Worm (Caenorhabditis elegans) whole organism, midembryonic: Measurements from ENCODE around the gene F26F12.4.

ENCODE experiments used
- T22C8.4 ChIP-seq: fragments of 200-800 bp; sonication (Bioruptor generic); IDR thresholded peaks from 2 replicates; pipeline ENCODE4 v1.3.6; 2022; ENCODE audit warnings: missing genetic modification characterization, missing compliant biosample characterization
- cog-1 ChIP-seq: sonication (generic microtip); optimal IDR thresholded peaks from 2 replicates; lab custom pipeline; 2016; ENCODE audit warnings: missing genetic modification characterization, missing compliant biosample characterization
- flt-1 ChIP-seq: fragments of 200-800 bp; sonication (Bioruptor generic); IDR thresholded peaks from 2 replicates; pipeline ENCODE4 v1.3.6; 2022; ENCODE audit warnings: missing genetic modification characterization, missing compliant biosample characterization
- klf-2 ChIP-seq: fragments of 200-800 bp; sonication (Bioruptor generic); conservative IDR thresholded peaks from 2 replicates; pipeline ENCODE4 v1.3.6; 2022; ENCODE audit warnings: missing genetic modification reagents, missing genetic modification characterization, missing compliant biosample characterization
- med-1 ChIP-seq: sonication (generic microtip); optimal IDR thresholded peaks from 2 replicates; lab custom pipeline; 2017; ENCODE audit warnings: missing genetic modification characterization, mild to moderate bottlenecking, missing compliant biosample characterization, antibody characterized with exemption, missing genetic modification reagents; ENCODE audit not compliant: insufficient read depth
- ref-1 ChIP-seq: fragments of 200-800 bp; sonication (Bioruptor generic); conservative IDR thresholded peaks from 2 replicates; pipeline ENCODE4 v1.3.6; 2022; ENCODE audit warnings: missing genetic modification reagents, missing genetic modification characterization, missing compliant biosample characterization
- tab-1 ChIP-seq: fragments of 200-800 bp; sonication (Bioruptor generic); IDR thresholded peaks from 2 replicates; pipeline ENCODE4 v1.3.6; 2022; ENCODE audit warnings: missing genetic modification characterization, missing compliant biosample characterization
- ztf-23 ChIP-seq: fragments of 200-800 bp; sonication (Bioruptor generic); IDR thresholded peaks from 2 replicates; pipeline ENCODE4 v1.3.6; 2022; ENCODE audit warnings: missing genetic modification reagents, missing genetic modification characterization, missing compliant biosample characterization
- ztf-29 ChIP-seq: fragments of 200-800 bp; sonication (Bioruptor generic); IDR thresholded peaks from 2 replicates; pipeline ENCODE4 v1.3.6; 2022; ENCODE audit warnings: missing genetic modification reagents, missing genetic modification characterization, missing compliant biosample characterization

Gene F26F12.4

DNA sequence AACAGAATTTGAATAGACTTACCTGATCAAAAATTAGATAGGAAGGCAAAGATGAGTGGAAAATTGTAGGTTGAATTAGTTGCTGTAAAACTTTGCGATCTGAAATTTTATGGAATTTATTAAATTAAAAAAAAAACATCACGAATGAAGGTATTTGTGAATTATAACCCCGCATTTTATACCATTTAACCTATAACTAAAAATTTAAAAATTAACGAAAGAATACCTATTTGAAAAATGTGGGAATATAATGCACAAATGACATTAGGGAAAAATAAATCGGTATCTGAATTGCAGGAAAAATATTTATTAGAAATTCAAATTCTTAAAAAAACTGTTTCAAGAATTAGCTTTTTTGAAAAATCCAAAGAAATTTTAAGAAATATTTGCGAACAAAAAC, at the start of gene F26F12.4:
TSS of gene F26F12.4 (minus strand) at position 101 of the 400 bp plus-strand sequence.
- no peak for TF ChIP-seq ztf-23 (GFP tag; lab: Robert Waterston, UW)
- no peak for TF ChIP-seq T22C8.4 (GFP tag; lab: Robert Waterston, UW)
- no peak for TF ChIP-seq cog-1 (tag; lab: Kevin White, UChicago)
- no peak for TF ChIP-seq ztf-29 (GFP tag; lab: Robert Waterston, UW)
- TF ChIP-seq med-1, result no peak
- no peak for TF ChIP-seq flt-1 (GFP tag; lab: Robert Waterston, UW)
- no peak for TF ChIP-seq tab-1 (GFP tag; lab: Robert Waterston, UW)
- no peak for TF ChIP-seq klf-2 (GFP tag; lab: Robert Waterston, UW)
- TF ChIP-seq ref-1 (GFP tag; lab: Robert Waterston, UW), result no peak

DNA sequence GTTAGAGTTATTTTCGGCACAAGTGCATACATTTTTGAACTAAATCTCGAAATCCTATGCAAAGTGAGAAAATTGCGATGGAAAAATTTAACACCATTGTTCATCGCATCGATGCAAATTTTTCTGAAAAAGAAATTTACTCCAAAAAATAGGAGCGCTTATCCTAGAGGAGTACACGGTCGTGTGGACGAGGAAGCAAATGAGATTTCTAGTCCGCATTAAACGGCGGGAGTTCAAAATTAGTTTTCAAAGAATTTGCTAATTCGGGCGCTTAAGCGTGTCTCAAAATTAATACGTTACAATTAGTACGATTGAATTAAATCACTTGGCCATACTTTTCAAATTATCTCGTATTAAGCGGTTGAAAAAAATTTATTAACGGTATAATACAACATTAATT, 48.6 kb upstream of the F26F12.4 start, which contains the start of gene lrpr-1:
TSS of gene lrpr-1 (minus strand) at position 185 of the 400 bp plus-strand sequence.
- TF ChIP-seq ref-1 (GFP tag; lab: Robert Waterston, UW), result no peak
- no peak for TF ChIP-seq med-1
- no peak for TF ChIP-seq T22C8.4 (GFP tag; lab: Robert Waterston, UW)
- peak; percentile 47 for TF ChIP-seq cog-1 (tag; lab: Kevin White, UChicago)
- peak; percentile 79 for TF ChIP-seq flt-1 (GFP tag; lab: Robert Waterston, UW)
- no peak for TF ChIP-seq ztf-29 (GFP tag; lab: Robert Waterston, UW)
- TF ChIP-seq klf-2 (GFP tag; lab: Robert Waterston, UW), result 0 out of 2 replicates have a peak, but pooled peaks have one; percentile 49
- peak; percentile 72; the same call in 1 of the 2 replicates for TF ChIP-seq ztf-23 (GFP tag; lab: Robert Waterston, UW)
- no peak for TF ChIP-seq tab-1 (GFP tag; lab: Robert Waterston, UW)

DNA sequence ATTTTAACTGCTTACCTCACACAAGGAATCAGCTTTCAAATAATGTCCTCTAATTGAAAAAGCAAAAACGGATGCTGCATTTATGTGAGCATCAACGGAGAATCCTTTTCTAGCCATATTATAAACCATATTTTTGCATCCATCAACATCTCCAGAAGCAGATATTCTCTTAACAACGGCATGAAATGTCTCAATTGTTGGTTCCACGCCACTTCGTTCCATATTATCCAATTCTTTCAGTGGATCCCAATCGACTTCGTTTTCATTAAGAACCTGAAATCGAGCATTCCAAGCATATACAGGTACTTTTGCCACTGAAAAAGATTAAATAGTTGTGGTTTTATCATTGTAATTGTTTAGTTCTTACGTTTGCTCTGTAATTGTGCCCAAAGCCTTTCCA, 47.7 kb upstream of the F26F12.4 start:
- TF ChIP-seq ztf-23 (GFP tag; lab: Robert Waterston, UW) (no peak), med-1 (no peak), ztf-29 (GFP tag; lab: Robert Waterston, UW) (no peak), ref-1 (GFP tag; lab: Robert Waterston, UW) (no peak), tab-1 (GFP tag; lab: Robert Waterston, UW) (no peak), klf-2 (GFP tag; lab: Robert Waterston, UW) (no peak)

DNA sequence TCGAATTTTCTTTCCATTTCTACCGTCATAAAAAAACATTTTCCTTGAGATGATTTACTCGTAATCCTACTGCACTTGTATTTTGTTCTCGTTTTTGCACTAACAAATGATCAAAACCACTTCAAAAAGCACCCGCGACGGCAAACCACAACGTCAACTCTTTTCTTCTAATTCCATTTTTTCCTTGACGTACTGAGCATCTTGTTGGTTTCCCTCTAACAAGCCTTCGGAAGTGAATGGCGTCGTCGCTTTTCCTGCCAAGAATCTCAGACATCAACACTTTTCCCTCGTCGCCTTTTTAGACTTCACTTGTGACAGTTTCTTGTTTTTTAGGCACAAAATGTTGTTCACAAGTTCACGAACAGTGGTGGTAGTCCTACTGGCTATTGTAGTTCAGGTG, 43.3 kb upstream of the F26F12.4 start, which contains the start of gene C04E6.13:
TSS of gene C04E6.13 (plus strand) at position 301 of the 400 bp plus-strand sequence.
- TF ChIP-seq ztf-23 (GFP tag; lab: Robert Waterston, UW) (no peak), flt-1 (GFP tag; lab: Robert Waterston, UW) (no peak), ref-1 (GFP tag; lab: Robert Waterston, UW) (no peak), tab-1 (GFP tag; lab: Robert Waterston, UW) (no peak), med-1 (no peak), ztf-29 (GFP tag; lab: Robert Waterston, UW) (no peak), cog-1 (tag; lab: Kevin White, UChicago) (no peak), klf-2 (GFP tag; lab: Robert Waterston, UW) (no peak), T22C8.4 (GFP tag; lab: Robert Waterston, UW) (no peak)

DNA sequence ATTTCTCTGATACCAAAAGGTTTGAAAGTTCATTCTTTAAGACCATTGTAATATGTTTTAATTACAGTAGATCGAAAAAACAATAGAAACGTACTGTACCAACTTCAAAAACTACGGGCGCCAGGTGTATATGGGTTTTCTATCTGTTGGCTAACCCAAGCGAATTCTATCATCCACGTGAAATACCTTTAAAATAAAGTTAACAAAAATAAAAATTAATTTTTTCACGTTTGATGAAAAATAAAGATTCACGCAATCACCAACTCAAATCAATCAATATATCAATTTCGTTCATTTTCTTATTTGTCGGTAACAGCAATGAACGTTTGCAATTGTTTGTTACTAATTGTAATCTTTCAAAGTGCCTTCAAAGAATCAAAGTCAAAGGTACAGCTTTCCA, 38.0 kb upstream of the F26F12.4 start, which contains the start of gene C04E6.4:
TSS of gene C04E6.4 (plus strand) at position 301 of the 400 bp plus-strand sequence.
- TF ChIP-seq cog-1 (tag; lab: Kevin White, UChicago), result no peak
- no peak for TF ChIP-seq ztf-23 (GFP tag; lab: Robert Waterston, UW)
- TF ChIP-seq klf-2 (GFP tag; lab: Robert Waterston, UW), result no peak
- TF ChIP-seq tab-1 (GFP tag; lab: Robert Waterston, UW), result no peak
- TF ChIP-seq ref-1 (GFP tag; lab: Robert Waterston, UW), result no peak

DNA sequence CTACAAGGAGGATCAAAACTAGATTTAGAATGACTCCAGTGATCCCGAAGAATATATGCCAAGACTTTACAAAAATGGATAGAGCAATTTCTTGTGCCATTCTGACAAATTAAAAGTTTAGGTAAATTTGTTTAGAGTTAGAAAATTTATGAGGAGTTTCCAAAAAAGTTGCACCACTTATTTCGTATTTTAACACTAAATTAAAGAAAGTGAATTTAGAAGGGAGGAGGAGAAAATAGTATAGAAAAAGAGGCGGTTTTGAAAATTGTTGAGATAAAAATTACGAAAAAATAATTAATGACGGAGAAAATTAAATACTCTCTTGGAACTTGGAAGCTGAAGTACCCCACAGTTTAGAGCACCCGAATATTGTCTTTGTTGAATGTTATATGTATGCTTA, 37.1 kb upstream of the F26F12.4 start, which contains the start of gene srd-15:
TSS of gene srd-15 (minus strand) at position 101 of the 400 bp plus-strand sequence.
- no peak for TF ChIP-seq ztf-29 (GFP tag; lab: Robert Waterston, UW)
- no peak for TF ChIP-seq ztf-23 (GFP tag; lab: Robert Waterston, UW)
- no peak for TF ChIP-seq klf-2 (GFP tag; lab: Robert Waterston, UW)
- TF ChIP-seq tab-1 (GFP tag; lab: Robert Waterston, UW), result no peak
- TF ChIP-seq ref-1 (GFP tag; lab: Robert Waterston, UW), result no peak
- TF ChIP-seq med-1, result no peak

DNA sequence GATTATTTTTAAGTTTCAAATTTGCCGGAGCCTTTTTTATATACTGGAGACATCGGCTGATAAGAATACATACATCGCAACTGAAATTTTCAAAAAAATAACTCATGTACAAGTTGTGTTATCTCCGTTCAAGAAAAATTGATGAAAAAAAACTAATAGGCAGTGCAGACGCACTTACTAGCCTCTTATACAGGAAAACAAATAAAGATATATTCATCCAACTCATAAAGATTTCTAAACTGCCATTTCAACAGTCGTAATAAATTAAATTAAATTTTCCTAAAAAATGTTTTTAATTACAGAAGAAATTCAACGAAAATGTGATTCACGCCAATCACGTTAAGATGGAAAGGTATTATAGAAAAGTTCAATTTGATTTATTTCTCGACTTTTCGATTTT, 32.7 kb upstream of the F26F12.4 start, which contains the start of gene C04E6.5:
TSS of gene C04E6.5 (plus strand) at position 301 of the 400 bp plus-strand sequence.
- no peak for TF ChIP-seq flt-1 (GFP tag; lab: Robert Waterston, UW)

DNA sequence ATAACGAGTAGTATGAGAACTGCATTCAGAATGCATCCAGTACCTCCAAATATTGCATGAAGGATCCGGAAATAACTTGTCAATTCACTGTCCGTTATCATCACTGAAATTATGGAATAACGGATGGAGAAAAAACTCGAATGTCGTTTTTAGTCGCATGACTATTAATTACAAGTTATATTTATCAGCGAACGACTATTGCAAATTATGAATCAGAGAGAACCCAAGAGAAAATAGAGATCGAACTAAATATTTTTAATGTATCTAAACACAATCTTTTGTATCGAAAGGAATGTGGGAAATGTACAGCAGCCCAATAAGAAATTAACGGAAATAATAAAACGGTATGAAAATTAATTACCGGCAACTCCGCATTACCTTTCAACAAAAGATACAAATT, 30.8 kb upstream of the F26F12.4 start, which contains the start of gene srd-16:
TSS of gene srd-16 (minus strand) at position 101 of the 400 bp plus-strand sequence.
- TF ChIP-seq ref-1 (GFP tag; lab: Robert Waterston, UW), result no peak
- no peak for TF ChIP-seq flt-1 (GFP tag; lab: Robert Waterston, UW)
- no peak for TF ChIP-seq klf-2 (GFP tag; lab: Robert Waterston, UW)
- no peak for TF ChIP-seq cog-1 (tag; lab: Kevin White, UChicago)
- no peak for TF ChIP-seq med-1
- no peak for TF ChIP-seq tab-1 (GFP tag; lab: Robert Waterston, UW)

DNA sequence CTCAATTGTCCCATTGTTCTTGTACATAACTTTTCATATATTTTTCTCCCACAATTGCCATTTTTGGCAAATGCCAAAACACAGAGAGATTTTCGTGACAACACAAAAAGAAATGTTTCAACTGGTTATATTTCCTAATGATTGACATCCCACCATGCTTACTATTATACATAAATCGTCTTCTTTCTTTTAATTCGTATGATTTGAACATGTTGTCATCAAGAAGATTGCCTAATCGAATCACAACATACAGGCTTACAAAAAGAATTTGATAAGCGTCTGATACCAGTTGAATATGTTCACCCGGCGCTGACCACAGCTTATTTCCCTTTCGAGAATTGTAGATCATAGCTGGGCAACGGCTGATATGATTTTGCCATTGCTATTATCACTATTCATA, 25.9 kb upstream of the F26F12.4 start, which contains the start of gene grd-9:
TSS of gene grd-9 (plus strand) at position 301 of the 400 bp plus-strand sequence.
- TF ChIP-seq klf-2 (GFP tag; lab: Robert Waterston, UW) (no peak), ref-1 (GFP tag; lab: Robert Waterston, UW) (no peak), ztf-23 (GFP tag; lab: Robert Waterston, UW) (no peak), med-1 (no peak)

DNA sequence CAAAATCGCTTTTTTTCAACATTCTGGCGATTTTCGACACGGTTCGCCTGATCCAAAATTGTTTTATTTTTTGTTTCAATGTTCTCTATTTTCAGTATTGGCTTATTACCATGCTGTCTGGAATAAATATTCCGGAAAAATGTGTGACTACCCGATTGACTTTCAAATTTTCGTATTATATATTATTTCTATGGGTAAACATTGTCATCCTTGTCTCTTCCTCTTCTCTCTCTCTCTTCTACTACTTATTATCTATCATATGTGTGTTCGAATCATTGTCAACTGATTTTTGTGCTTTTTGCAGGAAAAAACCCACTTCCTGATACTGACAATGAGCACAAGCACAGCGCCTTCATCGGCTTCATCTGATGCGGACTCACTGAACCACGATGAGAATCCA, 23.9 kb upstream of the F26F12.4 start, which contains the start of gene C04E6.7:
TSS of gene C04E6.7 (plus strand) at position 301 of the 400 bp plus-strand sequence.
- TF ChIP-seq T22C8.4 (GFP tag; lab: Robert Waterston, UW), result no peak
- no peak for TF ChIP-seq flt-1 (GFP tag; lab: Robert Waterston, UW)
- TF ChIP-seq klf-2 (GFP tag; lab: Robert Waterston, UW), result no peak
- TF ChIP-seq cog-1 (tag; lab: Kevin White, UChicago), result no peak
- TF ChIP-seq med-1, result no peak
